Fruit fly (Drosophila melanogaster): Measurements from ENCODE around the gene slpr.

DNA sequence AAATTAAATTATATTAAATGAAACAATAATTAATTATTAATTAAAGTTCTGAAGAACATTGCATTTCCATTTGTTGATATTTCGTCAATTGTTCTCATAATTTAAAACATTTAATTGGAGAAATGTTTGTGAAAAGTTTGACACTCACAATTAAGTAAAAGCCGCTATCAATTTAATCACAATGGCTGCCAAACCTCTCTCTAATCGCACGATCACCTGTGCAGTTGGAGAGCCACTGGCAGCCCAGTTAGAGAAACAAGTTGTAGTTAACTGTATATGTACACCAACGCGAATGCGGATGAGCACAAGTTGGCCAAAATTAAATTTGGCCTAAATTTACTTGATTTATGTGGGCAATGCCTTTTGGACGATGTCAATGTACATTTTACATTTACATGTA is 15.2 kb upstream of the slpr start:
- TF ChIP-seq ttk (optimal IDR thresholded peaks at IDR 0.05), result no peak
- no peak for TF ChIP-seq h (optimal IDR thresholded peaks at IDR 0.05)
- TF ChIP-seq psq (optimal IDR thresholded peaks at IDR 0.05), result no peak
- TF ChIP-seq Myc (optimal IDR thresholded peaks at IDR 0.05), result no peak
- TF ChIP-seq insv (optimal IDR thresholded peaks at IDR 0.05), result no peak
